Worm (Caenorhabditis elegans) whole organism, early embryonic: Measurements from ENCODE around the gene sucl-2.

Experiments
- B0310.2 ChIP-seq: sonication (generic microtip); optimal IDR thresholded peaks from 2 replicates; lab custom pipeline; 2016; ENCODE audit warnings: mild to moderate bottlenecking, missing genetic modification characterization, missing compliant biosample characterization
- F13C5.2 ChIP-seq: sonication (generic microtip); optimal IDR thresholded peaks from 2 replicates; lab custom pipeline; 2017; ENCODE audit warnings: mild to moderate bottlenecking, missing genetic modification characterization, inconsistent platforms, missing compliant biosample characterization
- aly-1 ChIP-seq: sonication (generic microtip); optimal IDR thresholded peaks from 2 replicates; lab custom pipeline; 2016; ENCODE audit warnings: missing genetic modification characterization, missing compliant biosample characterization
- ama-1 ChIP-seq: fragments of 150-350 bp; optimal IDR thresholded peaks from 2 replicates; lab custom pipeline; 2014
- ceh-13 ChIP-seq: fragments of 200-800 bp; sonication (Bioruptor generic); optimal IDR thresholded peaks from 2 replicates; lab custom pipeline; 2018; ENCODE audit warnings: mild to moderate bottlenecking, missing genetic modification characterization, missing compliant biosample characterization
- ceh-36 ChIP-seq: sonication (generic microtip); optimal IDR thresholded peaks from 2 replicates; lab custom pipeline; 2016; ENCODE audit warnings: missing genetic modification characterization, inconsistent platforms, missing compliant biosample characterization
- ets-7 ChIP-seq: sonication (generic microtip); optimal IDR thresholded peaks from 2 replicates; lab custom pipeline; 2016; ENCODE audit warnings: missing genotype, missing genetic modification characterization, missing compliant biosample characterization
- flt-1 ChIP-seq: fragments of 200-800 bp; sonication (Bioruptor generic); IDR thresholded peaks from 2 replicates; pipeline ENCODE4 v1.3.6; 2022; ENCODE audit warnings: missing genetic modification characterization, missing compliant biosample characterization
- hmbx-1 ChIP-seq: sonication (generic microtip); optimal IDR thresholded peaks from 2 replicates; lab custom pipeline; 2016; ENCODE audit warnings: mild to moderate bottlenecking, missing genetic modification characterization, missing compliant biosample characterization
- hmg-4 ChIP-seq: fragments of 200-800 bp; sonication (Bioruptor generic); optimal IDR thresholded peaks from 2 replicates; lab custom pipeline; 2018; ENCODE audit warnings: mild to moderate bottlenecking, missing genetic modification characterization, missing compliant biosample characterization
- hnd-1 ChIP-seq: sonication (generic microtip); optimal IDR thresholded peaks from 2 replicates; lab custom pipeline; 2016; ENCODE audit warnings: missing genetic modification characterization, missing compliant biosample characterization
- pes-1 ChIP-seq: fragments of 200-800 bp; sonication (Bioruptor generic); IDR thresholded peaks from 2 replicates; pipeline ENCODE4 v1.3.6; 2022; ENCODE audit warnings: missing genetic modification reagents, missing genetic modification characterization, missing compliant biosample characterization
- scrt-1 ChIP-seq: fragments of 200-800 bp; sonication (Bioruptor generic); IDR thresholded peaks from 2 replicates; pipeline ENCODE4 v1.3.6; 2022; ENCODE audit warnings: missing genetic modification characterization, missing compliant biosample characterization
- sea-1 ChIP-seq: fragments of 200-800 bp; sonication (Bioruptor generic); conservative IDR thresholded peaks from 2 replicates; pipeline ENCODE4 v1.3.6; 2022; ENCODE audit warnings: missing genetic modification characterization, missing compliant biosample characterization
- tbx-11 ChIP-seq: fragments of 200-800 bp; sonication (Bioruptor generic); IDR thresholded peaks from 2 replicates; pipeline ENCODE4 v1.3.6; 2022; ENCODE audit warnings: missing genetic modification characterization, missing compliant biosample characterization
- tbx-37 ChIP-seq: fragments of 200-800 bp; sonication (Bioruptor generic); conservative IDR thresholded peaks from 2 replicates; pipeline ENCODE4 v1.3.6; 2022; ENCODE audit warnings: missing genetic modification reagents, missing genetic modification characterization, missing compliant biosample characterization
- tra-4 ChIP-seq: sonication (generic microtip); optimal IDR thresholded peaks from 2 replicates; lab custom pipeline; 2017; ENCODE audit warnings: missing genetic modification characterization, missing compliant biosample characterization

The sucl-2 gene

ce11 chrIII:907990-908389 is 6.8 kb upstream of the sucl-2 start:
- no peak for TF ChIP-seq scrt-1 (GFP tag; lab: Robert Waterston, UW)

- TF ChIP-seq ceh-13 (GFP tag; lab: Kevin White, UChicago) (no peak), aly-1 (tag; lab: Kevin White, UChicago) (no peak), B0310.2 (tag; lab: Kevin White, UChicago) (no peak), scrt-1 (GFP tag; lab: Robert Waterston, UW) (no peak), hnd-1 (tag; lab: Kevin White, UChicago) (no peak), tbx-11 (GFP tag; lab: Robert Waterston, UW) (no peak), flt-1 (GFP tag; lab: Robert Waterston, UW) (no peak), hmbx-1 (no peak), pes-1 (GFP tag; lab: Robert Waterston, UW) (no peak), ama-1 (lab: Kevin White, UChicago) (no peak)
These were observed 6.1 kb upstream of the sucl-2 start, which contains the start of gene F23H11.4 for ce11 chrIII:907311-907710. F23H11.4 (minus strand) TSS chrIII:907539.

ce11 chrIII:901600-902250 is 513 bp upstream of the sucl-2 start:
- no peak for TF ChIP-seq ceh-36
- TF ChIP-seq ets-7 (tag; lab: Kevin White, UChicago): no peak
- TF ChIP-seq tbx-37: no peak
- TF ChIP-seq tbx-11 (GFP tag; lab: Robert Waterston, UW): no peak
- no peak for TF ChIP-seq pes-1 (GFP tag; lab: Robert Waterston, UW)
- no peak for TF ChIP-seq B0310.2 (tag; lab: Kevin White, UChicago)
- no peak for TF ChIP-seq tra-4 (tag; lab: Kevin White, UChicago)
- TF ChIP-seq flt-1 (GFP tag; lab: Robert Waterston, UW): no peak
- no peak for TF ChIP-seq hnd-1 (tag; lab: Kevin White, UChicago)
- no peak for TF ChIP-seq hmbx-1
- no peak for TF ChIP-seq hmg-4
- no peak for TF ChIP-seq sea-1 (GFP tag; lab: Robert Waterston, UW)
- no peak for TF ChIP-seq F13C5.2 (tag; lab: Kevin White, UChicago)
- no peak for TF ChIP-seq ama-1 (lab: Kevin White, UChicago)
- no peak for TF ChIP-seq ceh-13 (GFP tag; lab: Kevin White, UChicago)
- TF ChIP-seq scrt-1 (GFP tag; lab: Robert Waterston, UW): no peak
- TF ChIP-seq aly-1 (tag; lab: Kevin White, UChicago): no peak

ce11 chrIII:900134-900533 is 1.1 kb downstream of the sucl-2 start:
- TF ChIP-seq ceh-13 (GFP tag; lab: Kevin White, UChicago): no peak
- no peak for TF ChIP-seq sea-1 (GFP tag; lab: Robert Waterston, UW)
- TF ChIP-seq hnd-1 (tag; lab: Kevin White, UChicago): no peak
- no peak for TF ChIP-seq ceh-36
- no peak for TF ChIP-seq tbx-37
- no peak for TF ChIP-seq aly-1 (tag; lab: Kevin White, UChicago)
- no peak for TF ChIP-seq hmbx-1
- TF ChIP-seq F13C5.2 (tag; lab: Kevin White, UChicago): no peak
- TF ChIP-seq pes-1 (GFP tag; lab: Robert Waterston, UW): no peak
- no peak for TF ChIP-seq scrt-1 (GFP tag; lab: Robert Waterston, UW)
- TF ChIP-seq flt-1 (GFP tag; lab: Robert Waterston, UW): no peak
- no peak for TF ChIP-seq tra-4 (tag; lab: Kevin White, UChicago)
- TF ChIP-seq ama-1 (lab: Kevin White, UChicago): no peak
- no peak for TF ChIP-seq ets-7 (tag; lab: Kevin White, UChicago)
- TF ChIP-seq hmg-4: no peak

ce11 chrIII:896904-897303 is 4.3 kb downstream of the sucl-2 start:
- TF ChIP-seq B0310.2 (tag; lab: Kevin White, UChicago) (no peak), hmg-4 (no peak), hmbx-1 (no peak), ama-1 (lab: Kevin White, UChicago) (no peak), ceh-36 (no peak), scrt-1 (GFP tag; lab: Robert Waterston, UW) (no peak), ceh-13 (GFP tag; lab: Kevin White, UChicago) (no peak), flt-1 (GFP tag; lab: Robert Waterston, UW) (no peak), sea-1 (GFP tag; lab: Robert Waterston, UW) (no peak), aly-1 (tag; lab: Kevin White, UChicago) (no peak), hnd-1 (tag; lab: Kevin White, UChicago) (no peak), pes-1 (GFP tag; lab: Robert Waterston, UW) (no peak), tra-4 (tag; lab: Kevin White, UChicago) (no peak), tbx-37 (no peak), F13C5.2 (tag; lab: Kevin White, UChicago) (no peak), tbx-11 (GFP tag; lab: Robert Waterston, UW) (no peak), ets-7 (tag; lab: Kevin White, UChicago) (no peak)

ce11 chrIII:895525-895924 is 5.7 kb downstream of the sucl-2 start, which contains the start of the genes ztf-18 and F23H11.2:
ztf-18 (minus strand) TSS chrIII:895712.
F23H11.2 (plus strand) TSS chrIII:895747.
- TF ChIP-seq sea-1 (GFP tag; lab: Robert Waterston, UW) (no peak), B0310.2 (tag; lab: Kevin White, UChicago) (no peak), pes-1 (GFP tag; lab: Robert Waterston, UW) (no peak), hmg-4 (no peak), ceh-36 (no peak), tbx-11 (GFP tag; lab: Robert Waterston, UW) (no peak)

ce11 chrIII:891014-891413 is 10.2 kb downstream of the sucl-2 start, which contains the start of gene T24C4.10:
T24C4.10 (minus strand) TSS chrIII:891243.
- TF ChIP-seq hmg-4: no peak
- TF ChIP-seq hnd-1 (tag; lab: Kevin White, UChicago): no peak
- TF ChIP-seq tra-4 (tag; lab: Kevin White, UChicago): no peak
- TF ChIP-seq ama-1 (lab: Kevin White, UChicago): no peak
- no peak for TF ChIP-seq pes-1 (GFP tag; lab: Robert Waterston, UW)
- no peak for TF ChIP-seq sea-1 (GFP tag; lab: Robert Waterston, UW)
- TF ChIP-seq aly-1 (tag; lab: Kevin White, UChicago): no peak
- no peak for TF ChIP-seq ets-7 (tag; lab: Kevin White, UChicago)
- TF ChIP-seq ceh-13 (GFP tag; lab: Kevin White, UChicago): no peak
